Worm (Caenorhabditis elegans) whole organism, L4 larva: ENCODE results near the gene ZK757.1.

Experiments used
- F10B5.3 ChIP-seq: sonication (generic microtip); optimal IDR thresholded peaks from 2 replicates; lab custom pipeline; 2016; ENCODE audit warnings: mild to moderate bottlenecking, missing genetic modification characterization, missing compliant biosample characterization
- F26F4.8 ChIP-seq: fragments of 200-800 bp; sonication (Bioruptor generic); conservative IDR thresholded peaks from 2 replicates; pipeline ENCODE4 v1.3.6; 2022; ENCODE audit warnings: missing genetic modification characterization, missing compliant biosample characterization
- F44E2.7 ChIP-seq: fragments of 200-800 bp; sonication (Bioruptor generic); IDR thresholded peaks from 2 replicates; pipeline ENCODE4 v2.1.2; 2022; ENCODE audit warnings: missing genetic modification characterization, missing compliant biosample characterization
- F49E8.2 ChIP-seq: sonication (generic microtip); optimal IDR thresholded peaks from 2 replicates; lab custom pipeline; 2016; ENCODE audit warnings: missing compliant biosample characterization, mild to moderate bottlenecking, missing genetic modification characterization, borderline replicate concordance
- R02D3.7 ChIP-seq: fragments of 150-350 bp; sonication (generic microtip); optimal IDR thresholded peaks from 3 replicates; lab custom pipeline; 2014; ENCODE audit warnings: missing biosample characterization, missing genetic modification characterization
- T20F7.1 ChIP-seq: fragments of 200-800 bp; sonication (Bioruptor generic); optimal IDR thresholded peaks from 2 replicates; lab custom pipeline; 2018; ENCODE audit warnings: mild to moderate bottlenecking, missing genetic modification characterization, missing compliant biosample characterization
- Y105C5A.15 ChIP-seq: fragments of 200-800 bp; sonication (Bioruptor generic); IDR thresholded peaks from 2 replicates; pipeline ENCODE4 v1.3.6; 2022; ENCODE audit warnings: missing genetic modification characterization, missing compliant biosample characterization
- Y48G9A.11 ChIP-seq: fragments of 200-800 bp; sonication (Bioruptor generic); IDR thresholded peaks from 2 replicates; pipeline ENCODE4 v1.3.6; 2022; ENCODE audit warnings: missing genetic modification reagents, missing genetic modification characterization, missing compliant biosample characterization
- Y5F2A.4 ChIP-seq: fragments of 200-800 bp; sonication (Bioruptor generic); optimal IDR thresholded peaks from 2 replicates; lab custom pipeline; 2018; ENCODE audit warnings: mild to moderate bottlenecking, missing genetic modification characterization, missing compliant biosample characterization
- ZK337.2 ChIP-seq: fragments of 200-800 bp; sonication (Bioruptor generic); IDR thresholded peaks from 2 replicates; pipeline ENCODE4 v1.3.6; 2022; ENCODE audit warnings: missing genetic modification reagents, missing genetic modification characterization, missing compliant biosample characterization
- aha-1 ChIP-seq: fragments of 150-350 bp; peaks from one replicate; lab custom pipeline; 2014; ENCODE audit warnings: missing biosample characterization, missing genetic modification characterization
- aly-2 ChIP-seq: sonication (generic microtip); optimal IDR thresholded peaks from 2 replicates; lab custom pipeline; 2018; ENCODE audit warnings: missing biosample characterization, missing genetic modification characterization
- ama-1 ChIP-seq: fragments of 150-350 bp; optimal IDR thresholded peaks from 2 replicates; lab custom pipeline; 2014; ENCODE audit warnings: inconsistent platforms, mixed read lengths
- arid-1 ChIP-seq: fragments of 200-800 bp; sonication (Bioruptor generic); conservative IDR thresholded peaks from 2 replicates; pipeline ENCODE4 v1.3.6; 2022; ENCODE audit warnings: missing genetic modification reagents, missing genetic modification characterization, missing compliant biosample characterization
- attf-4 ChIP-seq: sonication (generic microtip); optimal IDR thresholded peaks from 3 replicates; lab custom pipeline; 2017; ENCODE audit warnings: missing biosample characterization, missing genetic modification characterization
- ceh-32 ChIP-seq: sonication (generic microtip); optimal IDR thresholded peaks from 2 replicates; lab custom pipeline; 2016; ENCODE audit warnings: mild to moderate bottlenecking, missing genetic modification characterization, missing compliant biosample characterization; ENCODE audit not compliant: poor library complexity
- ceh-82 ChIP-seq: sonication (generic microtip); optimal IDR thresholded peaks from 2 replicates; lab custom pipeline; 2017; ENCODE audit warnings: missing biosample characterization, missing genetic modification characterization
- daf-12 ChIP-seq: fragments of 150-350 bp; optimal IDR thresholded peaks from 2 replicates; lab custom pipeline; 2014; ENCODE audit warnings: missing biosample characterization, missing genetic modification reagents, missing genetic modification characterization
- daf-16 ChIP-seq, 3 experiments: sonication (generic microtip); optimal IDR thresholded peaks; 2 replicates each; lab custom pipeline; 2016 to 2017; ENCODE audit warnings: missing genetic modification characterization in 3 of 3, missing genetic modification reagents in 3 of 3, mild to moderate bottlenecking in 2 of 3, missing compliant biosample characterization in 2 of 3, missing biosample characterization in 1 of 3, moderate library complexity in 1 of 3
- daf-19 ChIP-seq: fragments of 200-800 bp; sonication (Bioruptor generic); conservative IDR thresholded peaks from 2 replicates; pipeline ENCODE4 v1.3.6; 2022; ENCODE audit warnings: missing genetic modification characterization, missing compliant biosample characterization
- dmd-8 ChIP-seq: fragments of 200-800 bp; sonication (Bioruptor generic); IDR thresholded peaks from 2 replicates; pipeline ENCODE4 v1.3.6; 2022; ENCODE audit warnings: missing genetic modification characterization, missing compliant biosample characterization
- dmd-9 ChIP-seq: fragments of 200-800 bp; sonication (Bioruptor generic); IDR thresholded peaks from 2 replicates; pipeline ENCODE4 v1.3.6; 2022; ENCODE audit warnings: missing genetic modification reagents, missing genetic modification characterization, missing compliant biosample characterization
- duxl-1 ChIP-seq: sonication (generic microtip); optimal IDR thresholded peaks from 2 replicates; lab custom pipeline; 2016; ENCODE audit warnings: mild to moderate bottlenecking, missing genetic modification characterization, moderate library complexity, missing compliant biosample characterization; ENCODE audit not compliant: poor library complexity
- egl-43 ChIP-seq: fragments of 200-800 bp; sonication (Bioruptor generic); IDR thresholded peaks from 2 replicates; pipeline ENCODE4 v1.3.6; 2022; ENCODE audit warnings: missing genetic modification reagents, missing genetic modification characterization, missing compliant biosample characterization
- hif-1 ChIP-seq, 2 experiments: sonication (generic microtip); optimal IDR thresholded peaks; 2 replicates each; lab custom pipeline; 2016 to 2017; ENCODE audit warnings: missing compliant biosample characterization in 2 of 2, missing genetic modification characterization in 2 of 2, missing genetic modification reagents in 2 of 2, missing genotype in 2 of 2, mild to moderate bottlenecking in 1 of 2
- jun-1 ChIP-seq: fragments of 150-350 bp; optimal IDR thresholded peaks from 2 replicates; lab custom pipeline; 2014; ENCODE audit warnings: missing biosample characterization, missing genetic modification reagents, missing genetic modification characterization
- lin-29 ChIP-seq: fragments of 200-800 bp; sonication (Bioruptor generic); IDR thresholded peaks from 2 replicates; pipeline ENCODE4 v1.3.6; 2022; ENCODE audit warnings: missing genetic modification reagents, missing genetic modification characterization, missing compliant biosample characterization
- lin-39 ChIP-seq: fragments of 150-350 bp; optimal IDR thresholded peaks from 2 replicates; lab custom pipeline; 2014; ENCODE audit warnings: missing biosample characterization, missing genetic modification reagents, missing genetic modification characterization
- mdl-1 ChIP-seq, 2 experiments: fragments of 150-350 bp in 1 of 2; sonication (generic microtip) in 1 of 2; optimal IDR thresholded peaks; 2 replicates each; lab custom pipeline; 2014 to 2017; ENCODE audit warnings: missing biosample characterization in 2 of 2, missing genetic modification characterization in 2 of 2
- mdt-29 ChIP-seq: fragments of 200-800 bp; sonication (Bioruptor generic); IDR thresholded peaks from 2 replicates; pipeline ENCODE4 v1.3.6; 2022; ENCODE audit warnings: missing genetic modification reagents, missing genetic modification characterization, missing compliant biosample characterization
- mxl-3 ChIP-seq: fragments of 200-800 bp; sonication (Bioruptor generic); optimal IDR thresholded peaks from 2 replicates; lab custom pipeline; 2018; ENCODE audit warnings: mild to moderate bottlenecking, missing genetic modification characterization, missing compliant biosample characterization
- nhr-25 ChIP-seq: sonication (generic microtip); optimal IDR thresholded peaks from 2 replicates; lab custom pipeline; 2017; ENCODE audit warnings: missing genetic modification characterization, mild to moderate bottlenecking, missing compliant biosample characterization, antibody characterized with exemption, moderate library complexity, borderline replicate concordance; ENCODE audit not compliant: insufficient read depth
- nhr-48 ChIP-seq: sonication (generic microtip); optimal IDR thresholded peaks from 2 replicates; lab custom pipeline; 2016; ENCODE audit warnings: mild to moderate bottlenecking, missing genetic modification characterization, missing compliant biosample characterization
- nhr-6 ChIP-seq: fragments of 150-350 bp; optimal IDR thresholded peaks from 2 replicates; lab custom pipeline; 2014; ENCODE audit warnings: missing biosample characterization, missing genetic modification characterization
- pqm-1 ChIP-seq: sonication (generic microtip); optimal IDR thresholded peaks from 2 replicates; lab custom pipeline; 2017; ENCODE audit warnings: missing biosample characterization, missing genetic modification characterization
- rbr-2 ChIP-seq: sonication (generic microtip); optimal IDR thresholded peaks from 2 replicates; lab custom pipeline; 2016; ENCODE audit warnings: missing genotype, missing genetic modification characterization, missing compliant biosample characterization
- saeg-2 ChIP-seq: fragments of 200-800 bp; sonication (Bioruptor generic); IDR thresholded peaks from 2 replicates; pipeline ENCODE4 v1.3.6; 2022; ENCODE audit warnings: missing genetic modification reagents, missing genetic modification characterization, missing compliant biosample characterization
- sdz-12 ChIP-seq: fragments of 200-800 bp; sonication (Bioruptor generic); optimal IDR thresholded peaks from 2 replicates; lab custom pipeline; 2018; ENCODE audit warnings: mild to moderate bottlenecking, missing genetic modification characterization, missing compliant biosample characterization
- set-16 ChIP-seq: fragments of 200-800 bp; sonication (Bioruptor generic); IDR thresholded peaks from 2 replicates; pipeline ENCODE4 v1.3.6; 2022; ENCODE audit warnings: missing genetic modification reagents, missing genetic modification characterization, missing compliant biosample characterization
- snpc-4 ChIP-seq: fragments of 150-350 bp; optimal IDR thresholded peaks from 2 replicates; lab custom pipeline; 2014; ENCODE audit warnings: missing biosample characterization, missing genetic modification characterization
- spr-1 ChIP-seq: sonication (generic microtip); optimal IDR thresholded peaks from 2 replicates; lab custom pipeline; 2016; ENCODE audit warnings: mild to moderate bottlenecking, missing genetic modification characterization, missing compliant biosample characterization
- spr-3 ChIP-seq: fragments of 200-800 bp; sonication (Bioruptor generic); optimal IDR thresholded peaks from 2 replicates; lab custom pipeline; 2018; ENCODE audit warnings: mild to moderate bottlenecking, missing genetic modification characterization, missing compliant biosample characterization
- unc-130 ChIP-seq: sonication (generic microtip); optimal IDR thresholded peaks from 2 replicates; lab custom pipeline; 2016; ENCODE audit warnings: missing genetic modification reagents, missing genetic modification characterization, missing compliant biosample characterization
- unc-62 ChIP-seq, 3 experiments: fragments of 150-350 bp in 1 of 3; sonication (generic microtip); optimal IDR thresholded peaks in 2 of 3; peaks in 1 of 3; 1 replicate in 1 of 3; 2 replicates in 2 of 3; lab custom pipeline; 2014 to 2017; ENCODE audit warnings: missing biosample characterization in 3 of 3, missing genetic modification characterization in 3 of 3, missing genetic modification reagents in 3 of 3, missing genotype in 1 of 3
- vab-7 ChIP-seq: fragments of 200-800 bp; sonication (Bioruptor generic); IDR thresholded peaks from 2 replicates; pipeline ENCODE4 v1.3.6; 2022; ENCODE audit warnings: missing genetic modification reagents, missing genetic modification characterization, missing compliant biosample characterization
- zfp-2 ChIP-seq: sonication (generic microtip); optimal IDR thresholded peaks from 2 replicates; lab custom pipeline; 2016; ENCODE audit warnings: mild to moderate bottlenecking, missing genetic modification characterization, missing compliant biosample characterization
- zip-11 ChIP-seq: fragments of 200-800 bp; sonication (Bioruptor generic); IDR thresholded peaks from 2 replicates; pipeline ENCODE4 v1.3.6; 2022; ENCODE audit warnings: missing genetic modification characterization, missing compliant biosample characterization
- zip-2 ChIP-seq: fragments of 150-350 bp; optimal IDR thresholded peaks from 2 replicates; lab custom pipeline; 2014; ENCODE audit warnings: missing biosample characterization, missing genetic modification characterization
- ztf-11 ChIP-seq: fragments of 150-350 bp; optimal IDR thresholded peaks from 2 replicates; lab custom pipeline; 2014; ENCODE audit warnings: missing biosample characterization, missing genetic modification characterization

ZK757.1 gene

ce11 chrIII:9867780-9868503 is 3.0 kb downstream of the ZK757.1 start, which contains the start of gene dhhc-4:
Gene dhhc-4 (minus strand): TSS chrIII:9867792.
- TF ChIP-seq R02D3.7 (tag; lab: Kevin White, UChicago) (no peak), sdz-12 (peak; percentile 54), T20F7.1 (peak; percentile 11), arid-1 (GFP tag; lab: Robert Waterston, UW) (no peak), mdl-1 (tag; optimal IDR thresholded peaks at IDR 0.05; lab: Kevin White, UChicago) (no peak), mdt-29 (no peak), saeg-2 (GFP tag; lab: Robert Waterston, UW) (no peak), set-16 (GFP tag; lab: Robert Waterston, UW) (no peak), daf-19 (0 out of 2 replicates have a peak, but pooled peaks have one; percentile 14), lin-29 (no peak), F10B5.3 (tag; lab: Kevin White, UChicago) (peak; percentile 5), Y5F2A.4 (GFP tag; lab: Kevin White, UChicago) (no peak), Y105C5A.15 (GFP tag; lab: Robert Waterston, UW) (no peak), daf-12 (no peak), unc-130 (GFP tag; lab: Kevin White, UChicago) (peak; percentile 89), spr-3 (GFP tag; lab: Kevin White, UChicago) (no peak), F26F4.8 (GFP tag; lab: Robert Waterston, UW) (no peak), pqm-1 (tag; lab: Kevin White, UChicago) (peak; percentile 5), dmd-8 (GFP tag; lab: Robert Waterston, UW) (no peak), jun-1 (tag; lab: Kevin White, UChicago) (no peak), zfp-2 (tag; lab: Kevin White, UChicago) (no peak), aly-2 (no peak), nhr-6 (tag; lab: Kevin White, UChicago) (peak; percentile 71), zip-11 (no peak), aha-1 (peak; percentile 13), attf-4 (tag; lab: Kevin White, UChicago) (no peak), F44E2.7 (GFP tag; lab: Robert Waterston, UW) (no peak), unc-62 (GFP tag; optimal IDR thresholded peaks at IDR 0.05 in 1 of 2; lab: Kevin White, UChicago) (peak in 1 of 2 experiments; percentile 59), unc-62 (tag; optimal IDR thresholded peaks at IDR 0.05; lab: Kevin White, UChicago) (no peak), zip-2 (no peak), ama-1 (lab: Kevin White, UChicago) (no peak), lin-39 (tag; lab: Kevin White, UChicago) (no peak), nhr-25 (tag; lab: Kevin White, UChicago) (no peak), Y48G9A.11 (GFP tag; lab: Robert Waterston, UW) (peak; percentile 54; the same call in 1 of the 2 replicates), F49E8.2 (tag; lab: Kevin White, UChicago) (no peak), nhr-48 (tag; lab: Kevin White, UChicago) (no peak), mxl-3 (GFP tag; lab: Kevin White, UChicago) (no peak), egl-43 (GFP tag; lab: Robert Waterston, UW) (no peak), ceh-32 (peak; percentile 19), daf-16 (GFP tag; optimal IDR thresholded peaks at IDR 0.05; lab: Kevin White, UChicago) (peak in 1 of 2 experiments; percentile 10), daf-16 (tag; optimal IDR thresholded peaks at IDR 0.05; lab: Kevin White, UChicago) (no peak), ztf-11 (tag; lab: Kevin White, UChicago) (no peak), ceh-82 (no peak), vab-7 (GFP tag; lab: Robert Waterston, UW) (no peak), spr-1 (tag; lab: Kevin White, UChicago) (no peak), ZK337.2 (GFP tag; lab: Robert Waterston, UW) (peak; percentile 94), snpc-4 (no peak), dmd-9 (GFP tag; lab: Robert Waterston, UW) (peak; percentile 79), hif-1 (tag; optimal IDR thresholded peaks at IDR 0.05; lab: Kevin White, UChicago) (peak in 1 of 2 experiments; percentile 91), duxl-1 (tag; lab: Kevin White, UChicago) (peak; percentile 39), rbr-2 (peak; percentile 51)
